Fruit fly (Drosophila melanogaster) whole organism, wandering third instar larva: ENCODE data around the gene CG43077.

Experiments used
- Abd-B ChIP-seq: fragments of >200 bp; optimal IDR thresholded peaks from 2 replicates; lab custom pipeline; 2017; ENCODE audit warnings: missing biosample characterization, missing genetic modification characterization
- CG32264 ChIP-seq: fragments of 200-800 bp; sonication (Bioruptor generic); optimal IDR thresholded peaks from 2 replicates; lab custom pipeline; 2016; ENCODE audit warnings: missing biosample characterization, missing genetic modification characterization
- CG9705 ChIP-seq: fragments of 200-800 bp; sonication (Bioruptor generic); optimal IDR thresholded peaks from 2 replicates; lab custom pipeline; 2018; ENCODE audit warnings: missing biosample characterization, mild to moderate bottlenecking, missing genetic modification characterization
- Dfd ChIP-seq: fragments of >200 bp; optimal IDR thresholded peaks from 2 replicates; lab custom pipeline; 2017; ENCODE audit warnings: missing biosample characterization, missing genetic modification characterization
- Dif ChIP-seq: fragments of 200-275, 200-300 bp; sonication (Bioruptor generic); optimal IDR thresholded peaks from 2 replicates; lab custom pipeline; 2018; ENCODE audit warnings: missing biosample characterization, missing genetic modification characterization; ENCODE audit not compliant: partially characterized antibody
- Hnf4 ChIP-seq: fragments of 200-800 bp; sonication (Bioruptor generic); optimal IDR thresholded peaks from 2 replicates; lab custom pipeline; 2016; ENCODE audit warnings: missing biosample characterization, mild to moderate bottlenecking, missing genetic modification characterization
- Hr78 ChIP-seq: fragments of >200 bp; optimal IDR thresholded peaks from 2 replicates; lab custom pipeline; 2017; ENCODE audit warnings: missing biosample characterization, missing genetic modification characterization
- Hr83 ChIP-seq: fragments of 200-300 bp; sonication (Bioruptor generic); optimal IDR thresholded peaks from 2 replicates; lab custom pipeline; 2016; ENCODE audit warnings: missing biosample characterization, mild to moderate bottlenecking, missing genetic modification characterization, moderate library complexity; ENCODE audit not compliant: poor library complexity, severe bottlenecking
- Jra ChIP-seq: sonication (Bioruptor generic); optimal IDR thresholded peaks from 2 replicates; lab custom pipeline; 2016; ENCODE audit warnings: missing biosample characterization, missing genetic modification characterization
- N ChIP-seq: fragments of >200 bp; optimal IDR thresholded peaks from 2 replicates; lab custom pipeline; 2018; ENCODE audit warnings: missing biosample characterization, missing external identifiers, missing genetic modification characterization
- OdsH ChIP-seq: fragments of 200-800 bp; sonication (Bioruptor generic); optimal IDR thresholded peaks from 2 replicates; lab custom pipeline; 2016; ENCODE audit warnings: missing biosample characterization, mild to moderate bottlenecking, missing genetic modification characterization
- Rel ChIP-seq, 2 experiments: fragments of 200-800 bp; sonication (Bioruptor generic) in 1 of 2; optimal IDR thresholded peaks; 2 replicates in 1 of 2; 3 replicates in 1 of 2; lab custom pipeline; 2016 to 2019; ENCODE audit warnings: mild to moderate bottlenecking in 2 of 2, missing biosample characterization in 2 of 2, missing genetic modification characterization in 2 of 2, moderate library complexity in 1 of 2
- Sp1 ChIP-seq: fragments of 200-800 bp; sonication (Bioruptor generic); optimal IDR thresholded peaks from 3 replicates; lab custom pipeline; 2019; ENCODE audit warnings: missing biosample characterization, mild to moderate bottlenecking, missing genetic modification characterization, moderate library complexity
- Vsx2 ChIP-seq: fragments of 200-300, 225-300 bp; sonication (Bioruptor generic); optimal IDR thresholded peaks from 2 replicates; lab custom pipeline; 2018; ENCODE audit warnings: missing biosample characterization, missing genetic modification characterization; ENCODE audit not compliant: partially characterized antibody
- br ChIP-seq: fragments of 200-800 bp; sonication (Bioruptor generic); optimal IDR thresholded peaks from 2 replicates; lab custom pipeline; 2016; ENCODE audit warnings: missing biosample characterization, missing genetic modification characterization
- brk ChIP-seq: fragments of 200-800 bp; sonication (Bioruptor generic); optimal IDR thresholded peaks from 2 replicates; lab custom pipeline; 2016; ENCODE audit warnings: missing biosample characterization, mild to moderate bottlenecking, missing genetic modification characterization
- dmrt93B ChIP-seq: fragments of 200-800 bp; sonication (Bioruptor generic); optimal IDR thresholded peaks from 2 replicates; lab custom pipeline; 2018; ENCODE audit warnings: missing biosample characterization, mild to moderate bottlenecking, missing genetic modification characterization
- dsf ChIP-seq: sonication (Bioruptor generic); optimal IDR thresholded peaks from 2 replicates; lab custom pipeline; 2016; ENCODE audit warnings: missing biosample characterization, missing genetic modification characterization, borderline replicate concordance
- ey ChIP-seq: fragments of 200-800 bp; sonication (Bioruptor generic); optimal IDR thresholded peaks from 2 replicates; lab custom pipeline; 2016; ENCODE audit warnings: missing biosample characterization, missing genetic modification characterization
- foxo ChIP-seq, 2 experiments: fragments of 200-800 bp; sonication (Bioruptor generic); optimal IDR thresholded peaks; 2 replicates in 1 of 2; 3 replicates in 1 of 2; lab custom pipeline; 2016 to 2017; ENCODE audit warnings: missing biosample characterization in 2 of 2, missing genetic modification characterization in 2 of 2
- fru ChIP-seq: fragments of 200-800 bp; sonication (Bioruptor generic); optimal IDR thresholded peaks from 3 replicates; lab custom pipeline; 2016; ENCODE audit warnings: missing biosample characterization, mild to moderate bottlenecking, missing genetic modification characterization
- h ChIP-seq: fragments of 200-800 bp; sonication (Bioruptor generic); optimal IDR thresholded peaks from 3 replicates; lab custom pipeline; 2016; ENCODE audit warnings: missing biosample characterization, mild to moderate bottlenecking, missing genetic modification characterization
- jim ChIP-seq: fragments of 175-275, 200-325 bp; sonication (Bioruptor generic); optimal IDR thresholded peaks from 2 replicates; lab custom pipeline; 2016; ENCODE audit warnings: missing biosample characterization, mild to moderate bottlenecking, missing genetic modification characterization
- pan ChIP-seq: fragments of >200 bp; optimal IDR thresholded peaks from 2 replicates; lab custom pipeline; 2017
- rgr ChIP-seq: fragments of 200-800 bp; sonication (Bioruptor generic); optimal IDR thresholded peaks from 3 replicates; lab custom pipeline; 2016; ENCODE audit warnings: missing biosample characterization, mild to moderate bottlenecking, missing genetic modification characterization
- sage ChIP-seq: fragments of 200-800 bp; sonication (Bioruptor generic); optimal IDR thresholded peaks from 2 replicates; lab custom pipeline; 2016; ENCODE audit warnings: missing biosample characterization, mild to moderate bottlenecking, missing genetic modification characterization
- sv ChIP-seq: fragments of 200-800 bp; sonication (Bioruptor generic); optimal IDR thresholded peaks from 3 replicates; lab custom pipeline; 2016; ENCODE audit warnings: missing biosample characterization, missing genetic modification characterization
- tai ChIP-seq: sonication (Bioruptor generic); optimal IDR thresholded peaks from 2 replicates; lab custom pipeline; 2016; ENCODE audit warnings: missing biosample characterization, missing genetic modification characterization
- usp ChIP-seq: fragments of >200 bp; optimal IDR thresholded peaks from 2 replicates; lab custom pipeline; 2017; ENCODE audit warnings: missing biosample characterization, missing genetic modification characterization
- woc ChIP-seq: sonication (Bioruptor generic); optimal IDR thresholded peaks from 2 replicates; lab custom pipeline; 2016; ENCODE audit warnings: missing biosample characterization, mild to moderate bottlenecking, missing genetic modification characterization

CG43077 gene

dm6 chrX:17107401-17107916 lies 39.1 kb upstream of the CG43077 start, which contains the start of gene CG5004:
Gene CG5004 (plus strand): TSS chrX:17107582.
- TF ChIP-seq brk (GFP tag; lab: Kevin White, UChicago): peak; percentile 12
- TF ChIP-seq jim (GFP tag; lab: Kevin White, UChicago): no peak
- peak; percentile 6 for TF ChIP-seq rgr (GFP tag; lab: Kevin White, UChicago)
- no peak for TF ChIP-seq foxo (GFP tag; optimal IDR thresholded peaks at IDR 0.05; lab: Kevin White, UChicago)
- TF ChIP-seq dsf (GFP tag; lab: Kevin White, UChicago): no peak
- peak; percentile 8 for TF ChIP-seq fru (GFP tag; lab: Kevin White, UChicago)
- peak; percentile 11 for TF ChIP-seq Jra (GFP tag; lab: Kevin White, UChicago)
- TF ChIP-seq usp (GFP tag; lab: Kevin White, UChicago): no peak
- TF ChIP-seq OdsH: peak; percentile 27
- TF ChIP-seq Dif (GFP tag; lab: Kevin White, UChicago): no peak
- peak; percentile 25 for TF ChIP-seq Sp1 (GFP tag; lab: Kevin White, UChicago)

DNA sequence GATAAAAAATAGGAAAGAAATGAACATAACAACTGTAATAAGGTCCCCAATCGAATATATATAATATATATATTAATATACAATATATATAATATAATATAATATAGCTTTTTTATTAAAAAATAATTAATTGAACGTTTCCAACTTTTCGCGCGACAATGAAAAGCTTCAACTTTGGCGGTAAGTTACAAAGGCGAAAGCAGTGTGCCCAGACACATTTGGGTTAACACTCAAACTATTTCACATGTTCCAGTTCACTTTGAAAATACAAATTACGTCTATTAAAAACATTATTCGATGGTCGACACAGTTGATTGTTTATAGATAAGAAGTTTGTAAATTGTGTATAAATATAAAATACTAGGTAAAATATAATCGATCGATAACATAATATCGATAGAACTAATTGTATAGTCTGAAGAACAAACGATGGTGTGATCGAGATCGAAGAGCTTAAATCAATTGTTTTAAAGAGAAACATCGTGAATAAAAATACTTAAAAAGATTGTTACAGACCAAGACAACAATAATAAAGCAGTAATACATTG lies 37.9 kb upstream of the CG43077 start:
- TF ChIP-seq fru (GFP tag; lab: Kevin White, UChicago) (no peak), h (GFP tag; lab: Kevin White, UChicago) (no peak), brk (GFP tag; lab: Kevin White, UChicago) (no peak), CG32264 (GFP tag; lab: Kevin White, UChicago) (no peak), N (GFP tag; lab: Kevin White, UChicago) (no peak), Jra (GFP tag; lab: Kevin White, UChicago) (no peak), dsf (GFP tag; lab: Kevin White, UChicago) (no peak), Abd-B (GFP tag; lab: Kevin White, UChicago) (no peak)

dm6 chrX:17105707-17106106 lies 37.4 kb upstream of the CG43077 start, which contains the start of gene Arpc3B:
Gene Arpc3B (minus strand): TSS chrX:17105852.
- TF ChIP-seq br (no peak), sage (no peak), Rel (GFP tag; optimal IDR thresholded peaks at IDR 0.05; lab: Kevin White, UChicago) (no peak), Rel (tag; optimal IDR thresholded peaks at IDR 0.05; lab: Kevin White, UChicago) (no peak), Vsx2 (no peak), dmrt93B (GFP tag; lab: Kevin White, UChicago) (no peak), sv (GFP tag; lab: Kevin White, UChicago) (no peak), Sp1 (GFP tag; lab: Kevin White, UChicago) (no peak), h (GFP tag; lab: Kevin White, UChicago) (no peak), rgr (GFP tag; lab: Kevin White, UChicago) (no peak), ey (GFP tag; lab: Kevin White, UChicago) (no peak), Dfd (GFP tag; lab: Kevin White, UChicago) (no peak), pan (lab: Kevin White, UChicago) (no peak), Jra (GFP tag; lab: Kevin White, UChicago) (no peak), jim (GFP tag; lab: Kevin White, UChicago) (no peak), tai (no peak), N (GFP tag; lab: Kevin White, UChicago) (no peak), Hr78 (GFP tag; lab: Kevin White, UChicago) (no peak), Hnf4 (GFP tag; lab: Kevin White, UChicago) (no peak)

dm6 chrX:17093900-17094446 lies 25.6 kb upstream of the CG43077 start:
- no peak for TF ChIP-seq woc (GFP tag; lab: Kevin White, UChicago)
- no peak for TF ChIP-seq sage
- no peak for TF ChIP-seq Dfd (GFP tag; lab: Kevin White, UChicago)
- TF ChIP-seq Hr83 (GFP tag; lab: Kevin White, UChicago): no peak
- TF ChIP-seq foxo (GFP tag; optimal IDR thresholded peaks at IDR 0.05; lab: Kevin White, UChicago): no peak
- TF ChIP-seq Rel (GFP tag; optimal IDR thresholded peaks at IDR 0.05; lab: Kevin White, UChicago): no peak
- no peak for TF ChIP-seq Rel (tag; optimal IDR thresholded peaks at IDR 0.05; lab: Kevin White, UChicago)
- TF ChIP-seq Sp1 (GFP tag; lab: Kevin White, UChicago): no peak
- TF ChIP-seq N (GFP tag; lab: Kevin White, UChicago): no peak
- no peak for TF ChIP-seq Vsx2
- TF ChIP-seq CG9705: no peak
- no peak for TF ChIP-seq OdsH
- no peak for TF ChIP-seq tai
- TF ChIP-seq rgr (GFP tag; lab: Kevin White, UChicago): no peak
- TF ChIP-seq pan (lab: Kevin White, UChicago): no peak
- no peak for TF ChIP-seq dmrt93B (GFP tag; lab: Kevin White, UChicago)
